Worm (Caenorhabditis elegans) whole organism, early embryonic: ENCODE data around the gene vps-33.2.

ENCODE experiments used
- F13C5.2 ChIP-seq: sonication (generic microtip); optimal IDR thresholded peaks from 2 replicates; lab custom pipeline; 2017; ENCODE audit warnings: mild to moderate bottlenecking, missing genetic modification characterization, inconsistent platforms, missing compliant biosample characterization
- ama-1 ChIP-seq: fragments of 150-350 bp; optimal IDR thresholded peaks from 2 replicates; lab custom pipeline; 2014
- ceh-36 ChIP-seq: sonication (generic microtip); optimal IDR thresholded peaks from 2 replicates; lab custom pipeline; 2016; ENCODE audit warnings: missing genetic modification characterization, inconsistent platforms, missing compliant biosample characterization
- ets-7 ChIP-seq: sonication (generic microtip); optimal IDR thresholded peaks from 2 replicates; lab custom pipeline; 2016; ENCODE audit warnings: missing genotype, missing genetic modification characterization, missing compliant biosample characterization
- flt-1 ChIP-seq: fragments of 200-800 bp; sonication (Bioruptor generic); IDR thresholded peaks from 2 replicates; pipeline ENCODE4 v1.3.6; 2022; ENCODE audit warnings: missing genetic modification characterization, missing compliant biosample characterization
- hnd-1 ChIP-seq: sonication (generic microtip); optimal IDR thresholded peaks from 2 replicates; lab custom pipeline; 2016; ENCODE audit warnings: missing genetic modification characterization, missing compliant biosample characterization
- pes-1 ChIP-seq: fragments of 200-800 bp; sonication (Bioruptor generic); IDR thresholded peaks from 2 replicates; pipeline ENCODE4 v1.3.6; 2022; ENCODE audit warnings: missing genetic modification reagents, missing genetic modification characterization, missing compliant biosample characterization
- scrt-1 ChIP-seq: fragments of 200-800 bp; sonication (Bioruptor generic); IDR thresholded peaks from 2 replicates; pipeline ENCODE4 v1.3.6; 2022; ENCODE audit warnings: missing genetic modification characterization, missing compliant biosample characterization

- no peak for TF ChIP-seq F13C5.2 (tag; lab: Kevin White, UChicago)
- TF ChIP-seq ceh-36 (tag; lab: Kevin White, UChicago): no peak
- no peak for TF ChIP-seq pes-1 (GFP tag; lab: Robert Waterston, UW)
- TF ChIP-seq ama-1 (lab: Kevin White, UChicago): no peak
- no peak for TF ChIP-seq scrt-1 (GFP tag; lab: Robert Waterston, UW)
- TF ChIP-seq flt-1 (GFP tag; lab: Robert Waterston, UW): no peak
- no peak for TF ChIP-seq hnd-1 (tag; lab: Kevin White, UChicago)
- no peak for TF ChIP-seq ets-7
Observed at ce11 chrII:6561300-6561699, 39.7 kb upstream of the vps-33.2 start, which contains the start of gene F18C5.10.
